Worm (Caenorhabditis elegans): Measurements from ENCODE around the gene T14B4.5.

The T14B4.5 gene

ce11 chrII:6712177-6712981 is 4.3 kb upstream of the T14B4.5 start, which contains the start of the genes dpy-10 and T14B4.19:
Gene dpy-10 (minus strand): TSS chrII:6712227.
Gene T14B4.19 (minus strand): TSS chrII:6712931.
- TF ChIP-seq cog-1 (tag; optimal IDR thresholded peaks at IDR 0.05) = no peak
- TF ChIP-seq T22C8.4 (GFP tag; IDR thresholded peaks at IDR 0.05) = no peak
- TF ChIP-seq ref-1 (GFP tag; conservative IDR thresholded peaks at IDR 0.05) = no peak
- no peak for TF ChIP-seq med-1 (GFP tag; optimal IDR thresholded peaks at IDR 0.05; ENCODE audit: insufficient read depth)
- no peak for TF ChIP-seq tab-1 (GFP tag; IDR thresholded peaks at IDR 0.05)
- no peak for TF ChIP-seq ztf-29 (GFP tag; IDR thresholded peaks at IDR 0.05)
- TF ChIP-seq flt-1 (GFP tag; IDR thresholded peaks at IDR 0.05) = no peak
- no peak for TF ChIP-seq ztf-23 (GFP tag; IDR thresholded peaks at IDR 0.05)
- TF ChIP-seq klf-2 (GFP tag; conservative IDR thresholded peaks at IDR 0.05) = no peak

- TF ChIP-seq cog-1 (tag; optimal IDR thresholded peaks at IDR 0.05) (no peak), ztf-23 (GFP tag; IDR thresholded peaks at IDR 0.05) (no peak), klf-2 (GFP tag; conservative IDR thresholded peaks at IDR 0.05) (no peak), ztf-29 (GFP tag; IDR thresholded peaks at IDR 0.05) (no peak), flt-1 (GFP tag; IDR thresholded peaks at IDR 0.05) (no peak), med-1 (GFP tag; optimal IDR thresholded peaks at IDR 0.05; ENCODE audit: insufficient read depth) (no peak), ref-1 (GFP tag; conservative IDR thresholded peaks at IDR 0.05) (no peak), T22C8.4 (GFP tag; IDR thresholded peaks at IDR 0.05) (no peak), tab-1 (GFP tag; IDR thresholded peaks at IDR 0.05) (no peak)
Observed at ce11 chrII:6713003-6713402, 3.7 kb upstream of the T14B4.5 start.

ce11 chrII:6713832-6714342 is 2.8 kb upstream of the T14B4.5 start, which contains the start of gene dpy-2:
Gene dpy-2 (plus strand): TSS chrII:6714292.
- TF ChIP-seq klf-2 (GFP tag; conservative IDR thresholded peaks at IDR 0.05) = no peak
- TF ChIP-seq ref-1 (GFP tag; conservative IDR thresholded peaks at IDR 0.05) = no peak
- no peak for TF ChIP-seq ztf-29 (GFP tag; IDR thresholded peaks at IDR 0.05)

- TF ChIP-seq med-1 (GFP tag; optimal IDR thresholded peaks at IDR 0.05; ENCODE audit: insufficient read depth) = no peak
- no peak for TF ChIP-seq ref-1 (GFP tag; conservative IDR thresholded peaks at IDR 0.05)
- no peak for TF ChIP-seq ztf-23 (GFP tag; IDR thresholded peaks at IDR 0.05)
- no peak for TF ChIP-seq klf-2 (GFP tag; conservative IDR thresholded peaks at IDR 0.05)
- no peak for TF ChIP-seq T22C8.4 (GFP tag; IDR thresholded peaks at IDR 0.05)
- no peak for TF ChIP-seq cog-1 (tag; optimal IDR thresholded peaks at IDR 0.05)
- no peak for TF ChIP-seq ztf-29 (GFP tag; IDR thresholded peaks at IDR 0.05)
- no peak for TF ChIP-seq flt-1 (GFP tag; IDR thresholded peaks at IDR 0.05)
- no peak for TF ChIP-seq tab-1 (GFP tag; IDR thresholded peaks at IDR 0.05)
Observed at ce11 chrII:6715853-6716252, 810 bp upstream of the T14B4.5 start.

ce11 chrII:6718221-6718620 is 1.6 kb downstream of the T14B4.5 start, which contains the start of gene tsp-10:
Gene tsp-10 (plus strand): TSS chrII:6718586.
- TF ChIP-seq ztf-23 (GFP tag; IDR thresholded peaks at IDR 0.05) (no peak), cog-1 (tag; optimal IDR thresholded peaks at IDR 0.05) (no peak), T22C8.4 (GFP tag; IDR thresholded peaks at IDR 0.05) (no peak), ref-1 (GFP tag; conservative IDR thresholded peaks at IDR 0.05) (no peak), klf-2 (GFP tag; conservative IDR thresholded peaks at IDR 0.05) (no peak), tab-1 (GFP tag; IDR thresholded peaks at IDR 0.05) (no peak), flt-1 (GFP tag; IDR thresholded peaks at IDR 0.05) (no peak), med-1 (GFP tag; optimal IDR thresholded peaks at IDR 0.05; ENCODE audit: insufficient read depth) (no peak), ztf-29 (GFP tag; IDR thresholded peaks at IDR 0.05) (no peak)

ce11 chrII:6721581-6721980 is 4.9 kb downstream of the T14B4.5 start:
- TF ChIP-seq T22C8.4 (GFP tag; IDR thresholded peaks at IDR 0.05) (no peak), flt-1 (GFP tag; IDR thresholded peaks at IDR 0.05) (peak; percentile 65; the same call in 1 of the 2 replicates), ref-1 (GFP tag; conservative IDR thresholded peaks at IDR 0.05) (no peak), tab-1 (GFP tag; IDR thresholded peaks at IDR 0.05) (peak; percentile 70; the same call in 1 of the 2 replicates), med-1 (GFP tag; optimal IDR thresholded peaks at IDR 0.05; ENCODE audit: insufficient read depth) (peak; percentile 9), klf-2 (GFP tag; conservative IDR thresholded peaks at IDR 0.05) (no peak), cog-1 (tag; optimal IDR thresholded peaks at IDR 0.05) (no peak), ztf-29 (GFP tag; IDR thresholded peaks at IDR 0.05) (0 out of 2 replicates have a peak, but pooled peaks have one; percentile 45), ztf-23 (GFP tag; IDR thresholded peaks at IDR 0.05) (peak; percentile 85)

- no peak for TF ChIP-seq ref-1 (GFP tag; conservative IDR thresholded peaks at IDR 0.05)
- TF ChIP-seq tab-1 (GFP tag; IDR thresholded peaks at IDR 0.05) = no peak
- TF ChIP-seq cog-1 (tag; optimal IDR thresholded peaks at IDR 0.05) = no peak
- no peak for TF ChIP-seq ztf-29 (GFP tag; IDR thresholded peaks at IDR 0.05)
- no peak for TF ChIP-seq klf-2 (GFP tag; conservative IDR thresholded peaks at IDR 0.05)
- no peak for TF ChIP-seq ztf-23 (GFP tag; IDR thresholded peaks at IDR 0.05)
- TF ChIP-seq T22C8.4 (GFP tag; IDR thresholded peaks at IDR 0.05) = no peak
- no peak for TF ChIP-seq flt-1 (GFP tag; IDR thresholded peaks at IDR 0.05)
- TF ChIP-seq med-1 (GFP tag; optimal IDR thresholded peaks at IDR 0.05; ENCODE audit: insufficient read depth) = no peak
Observed at ce11 chrII:6726814-6727213, 10.2 kb downstream of the T14B4.5 start.

ce11 chrII:6729331-6729730 is 12.7 kb downstream of the T14B4.5 start, which contains the start of gene T14B4.8:
Gene T14B4.8 (minus strand): TSS chrII:6729390.
- TF ChIP-seq flt-1 (GFP tag; IDR thresholded peaks at IDR 0.05) = no peak
- TF ChIP-seq klf-2 (GFP tag; conservative IDR thresholded peaks at IDR 0.05) = no peak
- no peak for TF ChIP-seq ztf-29 (GFP tag; IDR thresholded peaks at IDR 0.05)
- no peak for TF ChIP-seq T22C8.4 (GFP tag; IDR thresholded peaks at IDR 0.05)
- TF ChIP-seq tab-1 (GFP tag; IDR thresholded peaks at IDR 0.05) = no peak
- TF ChIP-seq ztf-23 (GFP tag; IDR thresholded peaks at IDR 0.05) = no peak
- TF ChIP-seq ref-1 (GFP tag; conservative IDR thresholded peaks at IDR 0.05) = no peak
- TF ChIP-seq med-1 (GFP tag; optimal IDR thresholded peaks at IDR 0.05; ENCODE audit: insufficient read depth) = no peak
- no peak for TF ChIP-seq cog-1 (tag; optimal IDR thresholded peaks at IDR 0.05)

ce11 chrII:6733718-6734117 is 17.1 kb downstream of the T14B4.5 start, which contains the start of gene T14B4.9:
Gene T14B4.9 (minus strand): TSS chrII:6733818.
- TF ChIP-seq ztf-23 (GFP tag; IDR thresholded peaks at IDR 0.05) (no peak), ztf-29 (GFP tag; IDR thresholded peaks at IDR 0.05) (no peak), klf-2 (GFP tag; conservative IDR thresholded peaks at IDR 0.05) (no peak), flt-1 (GFP tag; IDR thresholded peaks at IDR 0.05) (no peak), tab-1 (GFP tag; IDR thresholded peaks at IDR 0.05) (no peak), ref-1 (GFP tag; conservative IDR thresholded peaks at IDR 0.05) (no peak), cog-1 (tag; optimal IDR thresholded peaks at IDR 0.05) (no peak), med-1 (GFP tag; optimal IDR thresholded peaks at IDR 0.05; ENCODE audit: insufficient read depth) (no peak), T22C8.4 (GFP tag; IDR thresholded peaks at IDR 0.05) (no peak)

Measured in whole organism, midembryonic.